Fruit fly (Drosophila melanogaster) whole organism, embryonic: Measurements from ENCODE around the gene CG7183.

Source experiments
- Adf1 ChIP-seq: fragments of 200-800 bp; sonication (Bioruptor generic); IDR thresholded peaks from 2 replicates; pipeline ENCODE4 v1.3.6; 2022; ENCODE audit warnings: missing biosample characterization, missing genetic modification characterization
- CG10147 ChIP-seq: fragments of 200-800 bp; sonication (Bioruptor generic); optimal IDR thresholded peaks from 2 replicates; lab custom pipeline; 2019; ENCODE audit warnings: missing biosample characterization, mild to moderate bottlenecking, missing genetic modification characterization, moderate library complexity
- CG11085 ChIP-seq: fragments of 200-800 bp; sonication (Bioruptor generic); IDR thresholded peaks from 2 replicates; pipeline ENCODE4 v1.3.6; 2022; ENCODE audit warnings: missing biosample characterization, missing genetic modification characterization
- CG12071 ChIP-seq: fragments of 200-800 bp; sonication (Bioruptor generic); optimal IDR thresholded peaks from 3 replicates; lab custom pipeline; 2018; ENCODE audit warnings: missing biosample characterization, mild to moderate bottlenecking, missing genetic modification characterization
- CG13296 ChIP-seq: fragments of 200-800 bp; sonication (Bioruptor generic); optimal IDR thresholded peaks from 3 replicates; lab custom pipeline; 2018; ENCODE audit warnings: missing biosample characterization, mild to moderate bottlenecking, missing genetic modification characterization
- CG14441 ChIP-seq: fragments of 200-800 bp; sonication (Bioruptor generic); IDR thresholded peaks from 2 replicates; pipeline ENCODE4 v1.3.6; 2022; ENCODE audit warnings: missing biosample characterization, missing genetic modification characterization
- CG15073 ChIP-seq: fragments of 200-800 bp; sonication (Bioruptor generic); optimal IDR thresholded peaks from 2 replicates; lab custom pipeline; 2016; ENCODE audit warnings: missing biosample characterization, missing genetic modification characterization
- CG17328 ChIP-seq: fragments of 200-800 bp; sonication (Bioruptor generic); IDR thresholded peaks from 2 replicates; pipeline ENCODE4 v1.3.6; 2022; ENCODE audit warnings: missing biosample characterization, missing genetic modification characterization
- CG1832 ChIP-seq: fragments of 200-800 bp; sonication (Bioruptor generic); optimal IDR thresholded peaks from 2 replicates; lab custom pipeline; 2017; ENCODE audit warnings: missing biosample characterization, mild to moderate bottlenecking, missing genetic modification characterization, inconsistent platforms
- CG2199 ChIP-seq: fragments of 200-800 bp; sonication (Bioruptor generic); IDR thresholded peaks from 3 replicates; pipeline ENCODE4 v1.3.6; 2022; ENCODE audit warnings: missing biosample characterization, missing genetic modification characterization
- CG6813 ChIP-seq: fragments of 200-800 bp; sonication (Bioruptor generic); optimal IDR thresholded peaks from 2 replicates; lab custom pipeline; 2017; ENCODE audit warnings: missing biosample characterization, missing genetic modification characterization, mild to moderate bottlenecking, moderate library complexity, missing genetic modification reagents
- CG7745 ChIP-seq: fragments of 200-800 bp; sonication (Bioruptor generic); optimal IDR thresholded peaks from 2 replicates; lab custom pipeline; 2018; ENCODE audit warnings: missing biosample characterization, mild to moderate bottlenecking, missing genetic modification characterization, moderate library complexity
- CG8290 ChIP-seq, 3 experiments: fragments of 200-800 bp; sonication (Bioruptor generic); optimal IDR thresholded peaks; 2 replicates each; lab custom pipeline; 2016 to 2019; ENCODE audit warnings: missing biosample characterization in 3 of 3, missing genetic modification characterization in 3 of 3, mild to moderate bottlenecking in 2 of 3, moderate library complexity in 1 of 3
- CG8765 ChIP-seq: fragments of 200-800 bp; sonication (Bioruptor generic); IDR thresholded peaks from 2 replicates; pipeline ENCODE4 v1.3.6; 2022; ENCODE audit warnings: missing biosample characterization, missing genetic modification characterization
- CG9437 ChIP-seq: fragments of 200-800 bp; sonication (Bioruptor generic); optimal IDR thresholded peaks from 2 replicates; lab custom pipeline; 2018; ENCODE audit warnings: missing biosample characterization, mild to moderate bottlenecking, missing genetic modification characterization
- Deaf1 ChIP-seq: fragments of 200-800 bp; optimal IDR thresholded peaks from 3 replicates; lab custom pipeline; 2019; ENCODE audit warnings: missing biosample characterization, mild to moderate bottlenecking, missing genetic modification characterization, moderate library complexity
- Ets65A ChIP-seq: fragments of 200-800 bp; sonication (Bioruptor generic); peaks from one replicate; lab custom pipeline; 2016; ENCODE audit warnings: missing biosample characterization, missing genetic modification characterization
- Fer3 ChIP-seq: fragments of 200-800 bp; sonication (Bioruptor generic); optimal IDR thresholded peaks from 2 replicates; lab custom pipeline; 2018; ENCODE audit warnings: missing biosample characterization, mild to moderate bottlenecking, missing genetic modification characterization, moderate library complexity
- Gug ChIP-seq: fragments of 200-800 bp; sonication (Bioruptor generic); IDR thresholded peaks from 4 replicates; pipeline ENCODE4 v1.3.6; 2022; ENCODE audit warnings: missing biosample characterization, missing genetic modification characterization
- HmgZ ChIP-seq: fragments of 200-800 bp; sonication (Bioruptor generic); optimal IDR thresholded peaks from 2 replicates; lab custom pipeline; 2018; ENCODE audit warnings: missing biosample characterization, mild to moderate bottlenecking, missing genetic modification characterization
- Hsf ChIP-seq: fragments of 200-800 bp; sonication (Bioruptor generic); optimal IDR thresholded peaks from 3 replicates; lab custom pipeline; 2016; ENCODE audit warnings: missing biosample characterization, missing genetic modification characterization
- Kr ChIP-seq: fragments of 200-800 bp; sonication (Bioruptor generic); optimal IDR thresholded peaks from 2 replicates; lab custom pipeline; 2017; ENCODE audit warnings: missing biosample characterization, mild to moderate bottlenecking, missing genetic modification characterization
- Med ChIP-seq: fragments of 200-800 bp; sonication (Bioruptor generic); peaks from one replicate; lab custom pipeline; 2016; ENCODE audit warnings: missing biosample characterization, missing genetic modification characterization, mild to moderate bottlenecking, inconsistent platforms, moderate library complexity
- Oli ChIP-seq: fragments of 200-800 bp; sonication (Bioruptor generic); optimal IDR thresholded peaks from 2 replicates; lab custom pipeline; 2018; ENCODE audit warnings: missing biosample characterization, mild to moderate bottlenecking, missing genetic modification characterization, moderate library complexity
- Optix ChIP-seq: fragments of 200-800 bp; sonication (Bioruptor generic); IDR thresholded peaks from 3 replicates; pipeline ENCODE4 v1.3.6; 2022; ENCODE audit warnings: missing biosample characterization, missing genetic modification characterization
- Six4 ChIP-seq: fragments of 200-800 bp; sonication (Bioruptor generic); optimal IDR thresholded peaks from 2 replicates; lab custom pipeline; 2016; ENCODE audit warnings: missing biosample characterization, missing genetic modification characterization
- Stat92E ChIP-seq, 3 experiments: fragments of >200 bp in 2 of 3; fragments of 200-800 bp in 1 of 3; sonication (Bioruptor generic) in 1 of 3; optimal IDR thresholded peaks; 2 replicates each; lab custom pipeline; 2017 to 2019; ENCODE audit warnings: missing biosample characterization in 3 of 3, missing genetic modification characterization in 3 of 3, mild to moderate bottlenecking in 1 of 3, moderate library complexity in 1 of 3
- Trl ChIP-seq, 3 experiments: fragments of >200 bp in 2 of 3; fragments of 200-800 bp in 1 of 3; sonication (Bioruptor generic) in 1 of 3; optimal IDR thresholded peaks; 2 replicates in 1 of 3; 3 replicates in 2 of 3; lab custom pipeline; 2016 to 2017; ENCODE audit warnings: missing biosample characterization in 1 of 3, missing genetic modification characterization in 1 of 3
- ac ChIP-seq: fragments of 200-800 bp; sonication (Bioruptor generic); optimal IDR thresholded peaks from 3 replicates; lab custom pipeline; 2017; ENCODE audit warnings: missing biosample characterization, mild to moderate bottlenecking, missing genetic modification characterization
- br ChIP-seq: fragments of >200 bp; optimal IDR thresholded peaks from 2 replicates; lab custom pipeline; 2017
- cas ChIP-seq: fragments of 200-800 bp; sonication (Bioruptor generic); IDR thresholded peaks from 2 replicates; pipeline ENCODE4 v1.3.6; 2022; ENCODE audit warnings: missing biosample characterization, missing genetic modification characterization
- cg ChIP-seq: fragments of 200-800 bp; sonication (Bioruptor generic); optimal IDR thresholded peaks from 3 replicates; lab custom pipeline; 2019; ENCODE audit warnings: missing biosample characterization, mild to moderate bottlenecking, missing genetic modification characterization, moderate library complexity
- danr ChIP-seq: fragments of 200-800 bp; sonication (Bioruptor generic); IDR thresholded peaks from 2 replicates; pipeline ENCODE4 v1.3.6; 2022; ENCODE audit warnings: missing biosample characterization, missing genetic modification characterization
- dm ChIP-seq: fragments of 200-800 bp; sonication (Bioruptor generic); optimal IDR thresholded peaks from 3 replicates; lab custom pipeline; 2016; ENCODE audit warnings: missing biosample characterization, missing genetic modification characterization
- dmrt11E ChIP-seq: fragments of 200-800 bp; sonication (Bioruptor generic); optimal IDR thresholded peaks from 3 replicates; lab custom pipeline; 2018; ENCODE audit warnings: missing biosample characterization, mild to moderate bottlenecking, missing genetic modification characterization, moderate library complexity
- hth ChIP-seq: fragments of >200 bp; optimal IDR thresholded peaks from 2 replicates; lab custom pipeline; 2017; ENCODE audit warnings: inconsistent platforms
- ken ChIP-seq: fragments of 200-800 bp; sonication (Bioruptor generic); IDR thresholded peaks from 3 replicates; pipeline ENCODE4 v1.3.6; 2022; ENCODE audit warnings: missing biosample characterization, missing genetic modification characterization
- lov ChIP-seq, 2 experiments: fragments of 200-800 bp in 1 of 2; fragments of >200 bp in 1 of 2; sonication (Bioruptor generic) in 1 of 2; IDR thresholded peaks in 1 of 2; optimal IDR thresholded peaks in 1 of 2; 2 replicates in 1 of 2; 3 replicates in 1 of 2; pipeline versions ENCODE4 v1.3.6 to Lab custom; 2017 to 2022; ENCODE audit warnings: missing biosample characterization in 1 of 2, missing genetic modification characterization in 1 of 2
- pb ChIP-seq: fragments of 200-800 bp; sonication (Bioruptor generic); optimal IDR thresholded peaks from 3 replicates; lab custom pipeline; 2016; ENCODE audit warnings: missing biosample characterization, missing genetic modification characterization
- pita ChIP-seq: fragments of 200-800 bp; sonication (Bioruptor generic); optimal IDR thresholded peaks from 2 replicates; lab custom pipeline; 2017; ENCODE audit warnings: missing biosample characterization, mild to moderate bottlenecking, missing genetic modification characterization
- pros ChIP-seq: fragments of 200-800 bp; sonication (Bioruptor generic); optimal IDR thresholded peaks from 3 replicates; lab custom pipeline; 2019; ENCODE audit warnings: missing biosample characterization, mild to moderate bottlenecking, missing genetic modification characterization, moderate library complexity
- pzg ChIP-seq: fragments of 200-800 bp; sonication (Bioruptor generic); optimal IDR thresholded peaks from 3 replicates; lab custom pipeline; 2018; ENCODE audit warnings: missing biosample characterization, mild to moderate bottlenecking, missing genetic modification characterization, moderate library complexity
- sima ChIP-seq: fragments of 200-800 bp; sonication (Bioruptor generic); optimal IDR thresholded peaks from 2 replicates; lab custom pipeline; 2016; ENCODE audit warnings: missing biosample characterization, missing genetic modification characterization
- tin ChIP-seq: fragments of 200-800 bp; sonication (Bioruptor generic); optimal IDR thresholded peaks from 3 replicates; lab custom pipeline; 2016; ENCODE audit warnings: missing biosample characterization, missing genetic modification characterization
- vvl ChIP-seq: fragments of 200-800 bp; sonication (Bioruptor generic); IDR thresholded peaks from 2 replicates; pipeline ENCODE4 v1.3.6; 2022; ENCODE audit warnings: missing biosample characterization, missing genetic modification characterization
- yki ChIP-seq: fragments of >200 bp; optimal IDR thresholded peaks from 3 replicates; lab custom pipeline; 2018
- zen2 ChIP-seq: fragments of 200-800 bp; sonication (Bioruptor generic); IDR thresholded peaks from 3 replicates; pipeline ENCODE4 v1.3.6; 2022; ENCODE audit warnings: missing biosample characterization, missing genetic modification characterization; ENCODE audit not compliant: partially characterized antibody

CG7183 gene

DNA sequence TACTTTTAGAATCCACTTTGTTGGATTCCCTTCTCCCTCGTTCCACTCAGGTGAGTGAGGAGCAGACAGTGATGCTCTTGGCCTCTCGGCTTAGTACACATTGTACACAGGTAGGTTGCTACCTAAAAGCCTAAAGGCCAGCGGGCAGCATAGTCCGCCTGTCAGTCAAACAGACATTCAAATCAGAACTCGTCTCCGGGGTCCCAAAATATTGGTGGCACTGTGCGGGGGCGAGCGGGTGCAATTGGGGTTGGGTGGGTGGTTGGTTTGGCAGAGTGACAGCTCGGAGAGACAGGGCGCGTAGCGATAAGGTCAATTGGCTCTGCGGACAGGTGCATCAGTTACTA is 22.7 kb downstream of the CG7183 start (continued):
- no peak for TF ChIP-seq Fer3 (tag; lab: Kevin White, UChicago)
- no peak for TF ChIP-seq yki
- TF ChIP-seq Trl (optimal IDR thresholded peaks at IDR 0.05; lab: Kevin White, UChicago), result peak in 1 of 2 experiments; percentile 18
- no peak for TF ChIP-seq Trl (GFP tag; optimal IDR thresholded peaks at IDR 0.05; lab: Kevin White, UChicago)
- no peak for TF ChIP-seq Kr (GFP tag; lab: Kevin White, UChicago)
- TF ChIP-seq CG8290 (GFP tag; optimal IDR thresholded peaks at IDR 0.05; lab: Kevin White, UChicago), result no peak
- peak in 1 of 2 experiments; percentile 44 for TF ChIP-seq CG8290 (tag; optimal IDR thresholded peaks at IDR 0.05; lab: Kevin White, UChicago)
- no peak for TF ChIP-seq Adf1 (GFP tag; lab: Robert Waterston, UW)
- no peak for TF ChIP-seq vvl (GFP tag; lab: Robert Waterston, UW)
- TF ChIP-seq CG7745 (tag; lab: Kevin White, UChicago), result no peak
- TF ChIP-seq CG17328 (GFP tag; lab: Robert Waterston, UW), result no peak
- no peak for TF ChIP-seq CG8765
- no peak for TF ChIP-seq CG12071 (GFP tag; lab: Kevin White, UChicago)
- peak; percentile 64 for TF ChIP-seq CG9437 (GFP tag; lab: Kevin White, UChicago)
- TF ChIP-seq tin (GFP tag; lab: Kevin White, UChicago), result no peak
- no peak for TF ChIP-seq Stat92E (GFP tag; optimal IDR thresholded peaks at IDR 0.05; lab: Kevin White, UChicago)
- no peak for TF ChIP-seq dmrt11E (tag; lab: Kevin White, UChicago)
- no peak for TF ChIP-seq dm (GFP tag; lab: Kevin White, UChicago)
- TF ChIP-seq pb (GFP tag; lab: Kevin White, UChicago), result no peak
- no peak for TF ChIP-seq CG14441 (GFP tag; lab: Robert Waterston, UW)
- no peak for TF ChIP-seq CG10147
- TF ChIP-seq cg (GFP tag; lab: Kevin White, UChicago), result no peak
- TF ChIP-seq ken (GFP tag; lab: Robert Waterston, UW), result no peak
- no peak for TF ChIP-seq CG6813 (GFP tag; lab: Kevin White, UChicago)
- no peak for TF ChIP-seq CG1832 (GFP tag; lab: Kevin White, UChicago)
- TF ChIP-seq ac (GFP tag; lab: Kevin White, UChicago), result no peak
- no peak for TF ChIP-seq CG2199 (GFP tag; lab: Robert Waterston, UW)
- no peak for TF ChIP-seq CG13296
- TF ChIP-seq Gug (GFP tag; lab: Robert Waterston, UW), result peak; percentile 44; the same call in 3 of the 4 replicates
- TF ChIP-seq pita, result no peak
- TF ChIP-seq Oli (tag; lab: Kevin White, UChicago), result no peak
- no peak for TF ChIP-seq Optix
- TF ChIP-seq lov (optimal IDR thresholded peaks at IDR 0.05; lab: Kevin White, UChicago), result no peak
- TF ChIP-seq lov (GFP tag; IDR thresholded peaks at IDR 0.05; lab: Robert Waterston, UW), result no peak
- TF ChIP-seq Deaf1, result no peak
- TF ChIP-seq zen2 (GFP tag; lab: Robert Waterston, UW), result no peak
- no peak for TF ChIP-seq Hsf
- TF ChIP-seq Ets65A, result peak; percentile 19
- no peak for TF ChIP-seq sima (GFP tag; lab: Kevin White, UChicago)
- no peak for TF ChIP-seq danr (GFP tag; lab: Robert Waterston, UW)
- TF ChIP-seq pros (GFP tag; lab: Kevin White, UChicago), result no peak
- TF ChIP-seq HmgZ (tag; lab: Kevin White, UChicago), result peak; percentile 4
- no peak for TF ChIP-seq CG11085 (GFP tag; lab: Robert Waterston, UW)
- TF ChIP-seq pzg (GFP tag; lab: Kevin White, UChicago), result no peak
- no peak for TF ChIP-seq cas (GFP tag; lab: Robert Waterston, UW)
- TF ChIP-seq hth (lab: Kevin White, UChicago), result no peak
- TF ChIP-seq Six4, result no peak
- TF ChIP-seq Med, result peak; percentile 48
- TF ChIP-seq CG15073 (GFP tag; lab: Kevin White, UChicago), result no peak
- no peak for TF ChIP-seq br
